Fruit fly (Drosophila melanogaster) ovary, adult (tissue): ENCODE measurements around the gene BG642167.

Experiments
- CG17801 ChIP-seq: fragments of 200-800 bp; optimal IDR thresholded peaks from 2 replicates; lab custom pipeline; 2019; ENCODE audit warnings: missing biosample characterization, mild to moderate bottlenecking, missing genetic modification characterization, moderate library complexity; ENCODE audit not compliant: partially characterized antibody

Gene BG642167

DNA sequence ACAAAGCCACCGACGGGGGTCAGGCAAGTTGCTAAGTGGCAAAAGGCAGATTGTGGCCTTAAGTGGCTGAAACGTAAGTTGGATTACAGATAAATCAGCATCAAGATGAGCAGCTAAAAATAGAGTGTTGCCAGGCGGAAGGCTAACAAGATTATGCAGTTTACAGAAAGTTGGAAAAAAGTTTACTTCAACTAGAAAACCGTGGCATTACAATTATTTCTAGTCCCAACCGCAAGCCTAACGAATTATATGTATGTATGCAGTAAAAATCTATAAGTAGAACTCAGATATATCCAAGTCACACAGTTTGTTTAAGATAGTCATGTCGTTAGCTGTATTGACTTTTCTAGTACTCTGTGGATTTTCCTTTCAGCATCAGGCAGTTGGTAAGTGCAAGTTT, at the start of gene BG642167:
Gene BG642167 (plus strand): TSS at position 301 of the 400 bp plus-strand sequence.
- no peak for TF ChIP-seq CG17801

- TF ChIP-seq CG17801: no peak
Measured at dm6 chr3R:25759430-25759829, 46.8 kb upstream of the BG642167 start.

DNA sequence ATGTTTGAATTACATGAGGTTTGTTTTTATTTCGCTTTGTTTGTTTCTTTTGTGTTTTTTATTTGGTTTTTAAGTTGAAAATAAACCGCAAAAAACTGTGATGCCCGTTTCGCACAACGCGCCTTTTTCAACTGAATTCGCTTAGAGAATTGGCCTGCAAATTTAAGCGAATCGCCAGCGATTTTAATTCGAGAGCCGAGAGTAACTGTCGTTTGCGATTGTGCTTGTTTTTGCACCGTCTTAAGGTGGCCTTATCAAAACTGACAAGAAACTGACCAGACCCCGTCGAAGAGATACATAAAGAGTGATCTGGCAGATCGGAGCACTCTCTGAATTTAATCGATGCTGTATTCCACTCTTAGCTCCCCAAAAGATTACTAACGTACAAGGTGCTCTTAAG, 46.1 kb upstream of the BG642167 start:
- TF ChIP-seq CG17801: no peak

DNA sequence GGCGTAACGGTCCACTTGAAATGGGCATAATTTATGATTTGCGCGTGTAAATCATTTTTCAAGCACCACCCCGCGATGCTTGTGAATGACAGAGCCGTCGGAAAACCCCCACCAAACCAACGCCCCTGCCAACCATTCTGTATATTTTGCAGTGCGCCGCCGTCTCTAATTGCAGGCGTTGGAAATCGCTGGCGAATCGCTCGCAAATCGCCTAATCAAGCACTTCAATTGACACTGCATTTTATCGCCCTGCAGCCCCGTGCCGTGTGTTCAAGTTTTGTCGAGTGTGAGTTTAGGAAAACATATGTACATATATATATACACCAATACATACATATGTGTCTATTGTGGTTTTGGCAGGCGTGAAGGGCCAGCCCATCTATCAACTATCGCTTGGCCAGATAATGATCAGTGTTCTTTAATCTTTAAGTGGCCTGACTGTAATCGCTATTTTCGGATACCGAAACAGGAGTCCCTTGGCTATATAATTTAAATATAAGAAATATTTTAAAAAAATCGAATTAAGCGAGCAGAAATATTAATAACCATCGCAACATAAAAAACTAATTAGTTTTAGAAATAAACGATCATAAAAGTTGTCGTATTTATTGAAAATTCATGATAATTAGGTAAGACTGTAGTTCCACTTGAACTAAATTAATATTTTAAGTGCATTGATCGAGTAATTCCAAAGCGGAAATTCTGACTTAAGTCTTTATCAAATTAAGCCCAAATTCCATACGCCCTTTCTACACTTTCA, 44.1 kb upstream of the BG642167 start:
- no peak for TF ChIP-seq CG17801

- TF ChIP-seq CG17801: no peak
Measured at dm6 chr3R:25763005-25763404, 43.2 kb upstream of the BG642167 start, which contains the start of gene LpR1. Gene LpR1, minus strand, starts transcription at chr3R:25763105.

DNA sequence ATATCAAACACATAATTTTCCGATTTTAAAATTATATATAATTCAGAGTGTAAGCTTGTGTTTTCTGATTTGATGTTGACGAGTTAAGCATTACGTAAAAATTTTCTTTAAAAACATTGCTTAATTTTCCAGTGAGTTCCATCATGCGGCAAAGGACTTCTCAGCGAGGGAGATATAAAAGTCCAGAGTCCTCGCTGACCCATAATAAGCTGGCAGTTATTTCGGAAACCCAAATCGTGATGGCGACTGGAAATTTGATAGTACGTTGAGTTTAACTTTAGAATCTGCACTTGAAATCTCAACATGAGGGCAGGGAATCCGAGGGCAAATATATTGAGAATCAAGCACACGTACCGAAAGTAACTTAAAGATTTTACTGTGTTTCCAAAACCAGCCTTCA, 31.0 kb upstream of the BG642167 start, which contains the start of the genes CG17197 and CG17198:
Gene CG17197 (minus strand): TSS at position 101 of the 400 bp plus-strand sequence.
Gene CG17198 (minus strand): TSS at position 101 of the 400 bp plus-strand sequence.
- no peak for TF ChIP-seq CG17801

dm6 chr3R:25776137-25776536, 30.1 kb upstream of the BG642167 start, which contains the start of gene CG17196:
Gene CG17196, minus strand, starts transcription at chr3R:25776237.
- no peak for TF ChIP-seq CG17801

- no peak for TF ChIP-seq CG17801
Measured at dm6 chr3R:25777098-25777497, 29.1 kb upstream of the BG642167 start, which contains the start of gene CG17195. Gene CG17195, minus strand, starts transcription at chr3R:25777198.

DNA sequence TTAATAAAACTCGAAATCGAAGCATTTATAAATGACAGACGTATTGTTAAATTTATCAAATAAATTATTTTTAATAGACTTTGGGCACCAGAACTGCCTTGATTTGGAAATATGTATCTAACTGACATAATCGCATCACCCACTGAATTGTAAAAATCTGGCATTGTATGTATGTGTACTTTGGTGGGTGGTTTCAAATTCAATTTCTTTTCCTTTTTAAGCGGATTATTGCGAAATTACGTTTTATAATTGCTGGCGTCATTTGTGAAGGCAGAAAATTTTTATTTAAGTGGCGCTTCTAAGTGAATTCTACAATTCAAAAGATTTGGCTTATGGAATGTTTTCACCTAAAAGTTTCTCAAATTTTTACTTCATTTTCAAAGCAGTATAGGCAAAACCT, 28.0 kb upstream of the BG642167 start, which contains the start of gene CG4956:
Gene CG4956 (minus strand): TSS at position 101 of the 400 bp plus-strand sequence.
- no peak for TF ChIP-seq CG17801

DNA sequence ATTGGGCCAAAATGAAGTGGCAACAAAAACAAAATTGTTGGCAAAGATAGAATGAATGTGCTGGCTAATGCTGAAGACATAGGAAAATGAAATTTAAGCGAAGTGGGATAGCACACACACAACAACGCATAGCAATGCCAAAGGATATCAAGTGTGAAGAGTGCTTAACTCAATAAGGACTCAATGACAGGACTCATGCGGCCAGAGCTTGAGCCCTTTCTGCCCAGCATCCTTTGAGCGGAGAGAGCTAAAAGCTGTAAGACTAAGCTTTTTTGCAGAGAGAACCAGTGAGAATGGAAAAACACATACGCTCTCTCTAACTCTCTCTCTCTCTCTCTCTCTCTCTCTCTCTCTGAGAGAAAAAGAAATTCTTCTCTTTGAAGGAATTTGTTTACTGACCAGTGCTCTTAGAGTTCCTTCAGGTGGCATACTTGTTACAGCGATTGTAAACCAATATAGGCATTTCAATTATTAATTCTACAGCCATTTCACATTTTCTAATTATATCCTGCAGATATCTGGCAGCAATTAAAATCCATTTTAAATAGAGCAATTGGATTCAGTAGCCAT, 23.3 kb upstream of the BG642167 start:
- TF ChIP-seq CG17801: no peak

DNA sequence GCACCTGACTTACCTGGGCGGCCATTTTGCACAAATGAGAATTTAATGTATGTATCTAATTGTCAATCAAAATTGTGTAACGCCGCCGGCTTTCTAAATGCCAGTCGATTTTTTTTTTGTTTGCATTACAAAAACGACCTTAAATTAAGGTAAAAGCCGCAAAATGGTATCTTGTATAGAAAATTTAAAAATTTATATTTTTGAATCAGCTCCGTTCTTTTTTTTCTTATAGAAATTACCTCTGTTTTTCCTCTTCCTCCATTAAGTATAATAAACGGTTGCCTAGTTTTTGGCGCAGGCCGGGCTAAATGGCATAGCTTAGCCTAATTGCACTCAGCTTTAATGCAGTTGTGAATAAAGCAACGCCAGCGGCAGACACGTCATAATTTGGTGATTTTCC, 19.0 kb upstream of the BG642167 start, which contains the start of gene CG4960:
Gene CG4960 (minus strand): TSS at position 101 of the 400 bp plus-strand sequence.
- TF ChIP-seq CG17801: no peak

dm6 chr3R:25789355-25789754, 16.9 kb upstream of the BG642167 start, which contains the start of gene CG31380:
Gene CG31380, minus strand, starts transcription at chr3R:25789455.
- TF ChIP-seq CG17801: no peak

- TF ChIP-seq CG17801: no peak
Measured at dm6 chr3R:25790371-25790770, 15.9 kb upstream of the BG642167 start, which contains the start of gene CG31093. Gene CG31093, minus strand, starts transcription at chr3R:25790471.

- no peak for TF ChIP-seq CG17801
Measured at dm6 chr3R:25791807-25792206, 14.4 kb upstream of the BG642167 start.

DNA sequence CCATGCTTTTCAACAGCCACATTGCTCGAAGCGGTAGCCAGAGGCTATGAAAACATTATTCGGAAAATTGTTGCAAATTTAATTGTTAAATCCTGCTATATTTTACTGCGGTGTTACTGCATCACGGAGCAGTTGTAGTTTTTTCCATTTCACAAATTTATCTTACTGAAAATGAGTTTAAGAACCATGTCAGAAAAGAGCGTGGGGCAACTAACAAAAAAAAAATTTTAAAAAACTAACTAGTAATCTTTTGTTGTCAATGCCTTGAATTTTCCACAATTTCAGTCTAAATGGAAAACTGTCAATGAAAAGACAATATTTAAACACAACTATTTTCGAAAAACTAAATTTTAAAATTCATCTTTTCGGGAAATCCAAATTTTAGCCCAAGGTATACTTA, 4.6 kb downstream of the BG642167 start, which contains the start of gene CG5024:
Gene CG5024 (plus strand): TSS at position 301 of the 400 bp plus-strand sequence.
- TF ChIP-seq CG17801: no peak

DNA sequence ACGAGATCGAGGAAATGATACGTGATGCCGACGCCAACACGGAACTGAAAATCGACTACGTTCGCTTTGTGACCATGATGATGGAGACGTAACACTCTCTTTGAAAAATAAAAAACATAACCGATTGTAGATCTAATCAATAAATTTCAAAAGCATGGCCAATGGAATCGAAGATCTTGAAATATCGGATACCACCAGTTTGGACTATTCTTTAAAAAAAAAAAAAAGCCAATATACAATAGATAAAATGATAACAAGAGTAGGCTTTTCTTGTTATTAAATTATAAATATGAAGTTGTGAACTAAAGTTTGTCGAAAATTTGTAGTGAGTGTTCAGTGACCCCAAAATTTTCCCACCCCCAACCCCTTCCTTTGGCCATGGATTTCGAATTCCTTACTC, 5.4 kb downstream of the BG642167 start, which contains the start of the genes Acam and CG17770:
Gene Acam (plus strand): TSS at position 301 of the 400 bp plus-strand sequence.
Gene CG17770 (plus strand): TSS at position 301 of the 400 bp plus-strand sequence.
- TF ChIP-seq CG17801: no peak

- no peak for TF ChIP-seq CG17801
Measured at dm6 chr3R:25815179-25815578, 8.9 kb downstream of the BG642167 start, which contains the start of gene CG14354. Gene CG14354, plus strand, starts transcription at chr3R:25815479.
